Worm (Caenorhabditis elegans): ENCODE data around the gene ints-5.
A peak's percentile ranks its signal among the peaks of the same experiment; 100 is the strongest.

The ints-5 gene

ce11 chrV:18490284-18490832 is 43.4 kb upstream of the ints-5 start (continued):
- peak; percentile 15 for TF ChIP-seq skn-1 (tag; optimal IDR thresholded peaks at IDR 0.05)
- no peak for TF ChIP-seq egl-13 (tag; optimal IDR thresholded peaks at IDR 0.05)
- no peak for TF ChIP-seq pqm-1 (tag; optimal IDR thresholded peaks at IDR 0.05)
- peak; percentile 9 for TF ChIP-seq swsn-7 (tag; optimal IDR thresholded peaks at IDR 0.05)

- TF ChIP-seq elt-2 (tag; optimal IDR thresholded peaks at IDR 0.05) = no peak
- TF ChIP-seq fkh-8 (tag; optimal IDR thresholded peaks at IDR 0.05) = no peak
- TF ChIP-seq lin-14 (GFP tag; optimal IDR thresholded peaks at IDR 0.05) = peak; percentile 48
- TF ChIP-seq sup-37 (GFP tag; optimal IDR thresholded peaks at IDR 0.05) = no peak
Measured at ce11 chrV:18491961-18492360, 41.8 kb upstream of the ints-5 start, which contains the start of gene slo-1. TSS of gene slo-1 (plus strand) at chrV:18492261.

ce11 chrV:18504610-18505009 is 29.1 kb upstream of the ints-5 start:
- TF ChIP-seq aly-2 (tag; optimal IDR thresholded peaks at IDR 0.05) (no peak), nhr-237 (tag; optimal IDR thresholded peaks at IDR 0.05) (no peak), ztf-4 (tag; optimal IDR thresholded peaks at IDR 0.05) (no peak), jun-1 (tag; optimal IDR thresholded peaks at IDR 0.05) (no peak), xbp-1 (tag; optimal IDR thresholded peaks at IDR 0.05) (no peak), ces-1 (GFP tag; optimal IDR thresholded peaks at IDR 0.05) (no peak), nhr-90 (tag; optimal IDR thresholded peaks at IDR 0.05; ENCODE audit: poor library complexity) (no peak), nhr-76 (tag; optimal IDR thresholded peaks at IDR 0.05) (no peak), C04F5.9 (tag; optimal IDR thresholded peaks at IDR 0.05) (no peak), lin-13 (GFP tag; optimal IDR thresholded peaks at IDR 0.05) (no peak), swsn-7 (tag; optimal IDR thresholded peaks at IDR 0.05) (no peak), pqm-1 (tag; optimal IDR thresholded peaks at IDR 0.05) (no peak), ceh-63 (GFP tag; optimal IDR thresholded peaks at IDR 0.05) (no peak)

DNA sequence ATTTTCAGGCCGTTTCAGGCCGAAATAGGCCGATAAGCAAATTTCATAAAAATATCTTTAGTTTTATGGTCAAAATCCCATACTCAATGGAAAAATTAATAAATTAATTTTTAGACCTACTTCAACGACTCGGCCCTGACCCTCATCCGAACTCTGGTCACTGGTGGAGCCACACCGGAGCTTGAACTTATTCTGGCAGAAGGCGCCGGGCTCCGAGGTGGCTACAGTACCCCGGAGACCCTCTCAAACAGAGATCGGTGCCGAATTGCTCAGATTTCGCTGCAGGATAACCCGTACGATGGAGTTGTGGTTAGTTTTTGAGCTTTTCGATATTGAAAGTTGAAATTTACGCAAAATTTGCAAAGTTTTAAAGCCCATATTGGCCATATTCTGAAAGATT is 27.0 kb upstream of the ints-5 start:
- TF ChIP-seq ceh-88 (GFP tag; IDR thresholded peaks at IDR 0.05) = no peak
- TF ChIP-seq fkh-4 (tag; optimal IDR thresholded peaks at IDR 0.05; ENCODE audit: borderline replicate concordance) = no peak
- no peak for TF ChIP-seq fkh-10 (GFP tag; optimal IDR thresholded peaks at IDR 0.05)
- TF ChIP-seq zag-1 (tag; optimal IDR thresholded peaks at IDR 0.05) = no peak
- no peak for TF ChIP-seq tlp-1 (tag; optimal IDR thresholded peaks at IDR 0.05)
- no peak for TF ChIP-seq nhr-12 (tag; optimal IDR thresholded peaks at IDR 0.05)
- no peak for TF ChIP-seq unc-30 (tag; optimal IDR thresholded peaks at IDR 0.05)
- no peak for TF ChIP-seq lin-35 (GFP tag; optimal IDR thresholded peaks at IDR 0.05)
- TF ChIP-seq alr-1 (tag; optimal IDR thresholded peaks at IDR 0.05; ENCODE audit: borderline replicate concordance) = no peak
- TF ChIP-seq nhr-76 (tag; optimal IDR thresholded peaks at IDR 0.05) = no peak
- no peak for TF ChIP-seq jun-1 (tag; optimal IDR thresholded peaks at IDR 0.05)
- no peak for TF ChIP-seq skn-1 (tag; optimal IDR thresholded peaks at IDR 0.05)
- TF ChIP-seq mab-9 (GFP tag; IDR thresholded peaks at IDR 0.05) = no peak

- TF ChIP-seq lin-13 (GFP tag; optimal IDR thresholded peaks at IDR 0.05) (no peak), nhr-77 (tag; optimal IDR thresholded peaks at IDR 0.05) (no peak), aha-1 (tag; optimal IDR thresholded peaks at IDR 0.05) (no peak), ztf-11 (tag; optimal IDR thresholded peaks at IDR 0.05) (no peak), jun-1 (tag; optimal IDR thresholded peaks at IDR 0.05) (no peak), pqm-1 (tag; optimal IDR thresholded peaks at IDR 0.05) (no peak), tlp-1 (tag; optimal IDR thresholded peaks at IDR 0.05) (no peak), egl-13 (tag; optimal IDR thresholded peaks at IDR 0.05) (no peak), nhr-71 (tag; optimal IDR thresholded peaks at IDR 0.05) (no peak), zag-1 (tag; optimal IDR thresholded peaks at IDR 0.05) (no peak), pag-3 (tag; optimal IDR thresholded peaks at IDR 0.05; ENCODE audit: borderline replicate concordance, insufficient read depth) (no peak), sptf-1 (tag; optimal IDR thresholded peaks at IDR 0.05) (no peak), fkh-10 (GFP tag; optimal IDR thresholded peaks at IDR 0.05) (no peak), snpc-4 (tag; optimal IDR thresholded peaks at IDR 0.05) (no peak), blmp-1 (tag; optimal IDR thresholded peaks at IDR 0.05) (no peak), ces-1 (GFP tag; optimal IDR thresholded peaks at IDR 0.05) (no peak), lin-35 (GFP tag; optimal IDR thresholded peaks at IDR 0.05) (no peak), fkh-4 (tag; optimal IDR thresholded peaks at IDR 0.05; ENCODE audit: borderline replicate concordance) (no peak), F16B12.6 (tag; optimal IDR thresholded peaks at IDR 0.05) (no peak), lin-39 (tag; optimal IDR thresholded peaks at IDR 0.05) (no peak)
Measured at ce11 chrV:18508564-18508963, 25.2 kb upstream of the ints-5 start, which contains the start of gene Y51A2D.1. TSS of gene Y51A2D.1 (plus strand) at chrV:18508864.
